Worm (Caenorhabditis elegans) whole organism, L1 larva: ENCODE data around the gene srj-11.
A peak's percentile ranks its signal among the peaks of the same experiment; 100 is the strongest.

ENCODE experiments used
- ceh-82 ChIP-seq, 3 experiments: fragments of 150-350 bp in 1 of 3; sonication (generic microtip) in 2 of 3; optimal IDR thresholded peaks; 2 replicates each; lab custom pipeline; 2014 to 2017; ENCODE audit warnings: missing biosample characterization in 3 of 3, missing genetic modification characterization in 3 of 3
- elt-2 ChIP-seq: sonication (generic microtip); optimal IDR thresholded peaks from 2 replicates; lab custom pipeline; 2016; ENCODE audit warnings: missing genetic modification characterization, mild to moderate bottlenecking, inconsistent platforms, missing compliant biosample characterization, missing genetic modification reagents
- lsy-2 ChIP-seq, 2 experiments: fragments of 150-350 bp; optimal IDR thresholded peaks; 2 replicates each; lab custom pipeline; 2014; ENCODE audit warnings: missing biosample characterization in 2 of 2, missing genetic modification characterization in 2 of 2
- nhr-11 ChIP-seq: fragments of 150-350 bp; optimal IDR thresholded peaks from 2 replicates; lab custom pipeline; 2014; ENCODE audit warnings: missing biosample characterization, missing genetic modification characterization
- nhr-12 ChIP-seq: sonication (generic microtip); optimal IDR thresholded peaks from 2 replicates; lab custom pipeline; 2017; ENCODE audit warnings: missing biosample characterization, missing genetic modification characterization
- nhr-28 ChIP-seq: fragments of 150-350 bp; optimal IDR thresholded peaks from 2 replicates; lab custom pipeline; 2014; ENCODE audit warnings: missing biosample characterization, missing genetic modification characterization
- unc-130 ChIP-seq: fragments of 150-350 bp; optimal IDR thresholded peaks from 2 replicates; lab custom pipeline; 2017; ENCODE audit warnings: missing biosample characterization, missing genetic modification characterization, inconsistent platforms

DNA sequence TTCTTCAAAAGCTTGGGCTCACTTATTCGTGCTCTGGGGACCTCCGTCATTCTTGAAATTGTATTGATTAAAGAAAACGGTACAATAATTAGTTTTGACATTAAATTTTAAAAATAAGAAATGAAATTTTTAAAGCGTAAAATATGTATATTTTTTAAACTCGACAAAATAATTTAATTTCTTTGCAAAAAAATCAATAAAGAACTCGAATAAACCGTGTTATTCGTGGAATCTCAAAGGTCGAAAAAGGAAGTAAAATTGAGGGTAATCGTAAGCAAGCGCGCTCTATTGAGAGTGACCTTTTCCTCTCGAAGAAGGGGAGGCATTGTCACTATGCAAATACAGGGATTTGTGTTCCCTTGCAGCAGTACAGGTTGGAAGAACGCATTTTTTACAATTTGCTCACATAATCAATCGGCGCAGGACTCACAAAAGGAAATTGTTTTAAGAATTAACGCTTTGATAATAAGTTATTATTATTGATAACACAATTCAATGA, 46.2 kb upstream of the srj-11 start, which contains the start of gene Y73C8B.2:
- TF ChIP-seq elt-2 (tag; lab: Kevin White, UChicago) (no peak), lsy-2 (tag; optimal IDR thresholded peaks at IDR 0.05; lab: Kevin White, UChicago) (peak in 1 of 2 experiments; percentile 45), nhr-28 (tag; lab: Kevin White, UChicago) (no peak), nhr-11 (tag; lab: Kevin White, UChicago) (no peak), ceh-82 (tag; optimal IDR thresholded peaks at IDR 0.05; lab: Kevin White, UChicago) (no peak), unc-130 (tag; lab: Kevin White, UChicago) (no peak), nhr-12 (tag; lab: Kevin White, UChicago) (no peak)
